Fruit fly (Drosophila melanogaster): ENCODE measurements around the gene CG2211.

Gene CG2211

dm6 chr3L:1368201-1368617 is 33.0 kb upstream of the CG2211 start (continued):
- TF ChIP-seq CG8290 (GFP tag; optimal IDR thresholded peaks at IDR 0.05) (peak; percentile 58), CG8290 (tag; optimal IDR thresholded peaks at IDR 0.05) (peak in 1 of 2 experiments; percentile 89), CG16813 (GFP tag; IDR thresholded peaks at IDR 0.05; ENCODE audit: partially characterized antibody) (no peak), slbo (GFP tag; IDR thresholded peaks at IDR 0.05) (peak; percentile 92), CG1647 (GFP tag; optimal IDR thresholded peaks at IDR 0.05) (peak; percentile 43), Nf-YB (GFP tag; optimal IDR thresholded peaks at IDR 0.05) (peak; percentile 29), Ets65A (GFP tag) (peak; percentile 97), Max (GFP tag; optimal IDR thresholded peaks at IDR 0.05) (peak; percentile 36), CG3407 (GFP tag; optimal IDR thresholded peaks at IDR 0.05) (peak; percentile 39), inv (GFP tag; IDR thresholded peaks at IDR 0.05; ENCODE audit: partially characterized antibody) (no peak), lilli (GFP tag; optimal IDR thresholded peaks at IDR 0.05) (peak; percentile 81), lov (optimal IDR thresholded peaks at IDR 0.05) (no peak), lov (GFP tag; IDR thresholded peaks at IDR 0.05) (peak; percentile 91), HLH54F (GFP tag; optimal IDR thresholded peaks at IDR 0.05) (peak; percentile 69), ems (GFP tag; optimal IDR thresholded peaks at IDR 0.05) (peak; percentile 76), lab (GFP tag; optimal IDR thresholded peaks at IDR 0.05) (peak; percentile 88), PHDP (tag; optimal IDR thresholded peaks at IDR 0.05) (peak; percentile 68), Rx (GFP tag; IDR thresholded peaks at IDR 0.05) (peak; percentile 81), cato (GFP tag; optimal IDR thresholded peaks at IDR 0.05; ENCODE audit: borderline replicate concordance) (peak; percentile 53), hbn (GFP tag; IDR thresholded peaks at IDR 0.05; ENCODE audit: partially characterized antibody) (no peak), salm (tag; optimal IDR thresholded peaks at IDR 0.05) (peak; percentile 12), Side (GFP tag; optimal IDR thresholded peaks at IDR 0.05) (peak; percentile 64), CG3847 (GFP tag; IDR thresholded peaks at IDR 0.05) (peak; percentile 82), CG34422 (GFP tag; IDR thresholded peaks at IDR 0.05) (peak; percentile 84), Hr3 (GFP tag; optimal IDR thresholded peaks at IDR 0.05) (peak; percentile 74), insv (GFP tag; optimal IDR thresholded peaks at IDR 0.05) (no peak), gcm2 (GFP tag; optimal IDR thresholded peaks at IDR 0.05) (no peak), da (GFP tag; optimal IDR thresholded peaks at IDR 0.05) (peak; percentile 66), tap (tag; optimal IDR thresholded peaks at IDR 0.05) (peak; percentile 68), CoRest (tag; optimal IDR thresholded peaks at IDR 0.05) (peak; percentile 68), Gsc (GFP tag; IDR thresholded peaks at IDR 0.05) (peak; percentile 44; the same call in 1 of the 2 replicates), CG18599 (GFP tag; optimal IDR thresholded peaks at IDR 0.05) (peak; percentile 88), Spps (tag; optimal IDR thresholded peaks at IDR 0.05) (peak; percentile 16), CG6683 (GFP tag; optimal IDR thresholded peaks at IDR 0.05) (peak; percentile 66), chm (GFP tag; IDR thresholded peaks at IDR 0.05) (peak; percentile 91), CG11398 (GFP tag; optimal IDR thresholded peaks at IDR 0.05) (peak; percentile 57), pb (GFP tag; optimal IDR thresholded peaks at IDR 0.05) (peak; percentile 57), psq (GFP tag; optimal IDR thresholded peaks at IDR 0.05) (peak; percentile 36), ara (GFP tag; IDR thresholded peaks at IDR 0.05) (peak; percentile 94), CG13624 (GFP tag; optimal IDR thresholded peaks at IDR 0.05) (peak; percentile 91), nerfin-1 (tag; optimal IDR thresholded peaks at IDR 0.05) (peak; percentile 53), CG13775 (GFP tag; optimal IDR thresholded peaks at IDR 0.05) (peak; percentile 69), sim (GFP tag; IDR thresholded peaks at IDR 0.05) (peak; percentile 81), MTF-1 (GFP tag; optimal IDR thresholded peaks at IDR 0.05; ENCODE audit: borderline replicate concordance) (no peak), CG15696 (tag; optimal IDR thresholded peaks at IDR 0.05) (peak; percentile 85), Vsx1 (GFP tag; optimal IDR thresholded peaks at IDR 0.05) (no peak), CG12071 (GFP tag; optimal IDR thresholded peaks at IDR 0.05) (peak; percentile 56), p53 (GFP tag; optimal IDR thresholded peaks at IDR 0.05) (no peak), Hsf (GFP tag; optimal IDR thresholded peaks at IDR 0.05) (peak; percentile 80), lola (GFP tag; optimal IDR thresholded peaks at IDR 0.05) (peak in 1 of 3 experiments; percentile 79), phol (tag; optimal IDR thresholded peaks at IDR 0.05) (peak; percentile 72)

All from whole organism, embryonic.